Worm (Caenorhabditis elegans): ENCODE results near the gene atf-2.

atf-2 gene

DNA sequence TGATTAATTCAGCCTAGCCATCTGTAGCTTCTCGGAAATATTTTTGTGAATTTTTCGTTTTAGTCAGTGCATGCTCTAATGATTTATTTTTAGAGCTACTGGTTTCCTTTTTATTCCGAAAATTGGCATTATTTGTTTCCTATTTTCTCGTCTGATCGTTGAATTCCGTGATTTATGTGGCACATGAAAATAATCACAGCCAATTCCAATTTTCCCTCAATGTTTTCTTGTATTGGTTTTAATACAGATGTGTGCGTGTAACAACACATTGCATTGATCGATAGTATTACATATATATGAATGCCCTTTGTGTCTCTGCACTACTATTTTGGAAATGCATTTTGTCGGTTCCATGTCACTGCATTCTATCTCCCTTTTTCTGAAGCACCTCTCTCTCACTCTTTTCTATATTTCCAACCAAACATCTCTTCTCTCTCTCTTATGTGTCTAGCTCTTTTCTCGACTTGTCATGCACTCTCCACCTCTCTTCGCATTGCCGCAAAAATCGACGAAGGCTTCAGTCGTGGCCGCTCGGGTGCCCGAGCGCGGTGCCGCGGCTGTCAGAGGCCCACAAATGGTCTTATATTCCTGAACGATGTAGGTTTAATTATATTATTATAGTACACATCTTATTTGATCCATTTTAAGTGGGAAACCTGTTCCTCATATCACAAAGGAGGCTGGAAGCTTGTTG lies 32.6 kb downstream of the atf-2 start (continued):
- TF ChIP-seq zfh-2 (GFP tag; conservative IDR thresholded peaks at IDR 0.05) (peak; percentile 92), egl-44 (GFP tag; IDR thresholded peaks at IDR 0.05) (no peak), snpc-4 (GFP tag; optimal IDR thresholded peaks at IDR 0.05) (no peak), snpc-4 (tag; optimal IDR thresholded peaks at IDR 0.05) (peak in 2 of 4 experiments; percentile 3 to 18), nhr-80 (tag; optimal IDR thresholded peaks at IDR 0.05) (peak; percentile 21), K12H6.12 (tag; optimal IDR thresholded peaks at IDR 0.05) (peak; percentile 11), akir-1 (GFP tag; optimal IDR thresholded peaks at IDR 0.05) (no peak), gei-17 (GFP tag; optimal IDR thresholded peaks at IDR 0.05) (no peak), dox-1 (GFP tag; IDR thresholded peaks at IDR 0.05) (peak; percentile 40; the same call in 1 of the 2 replicates), repo-1 (tag; optimal IDR thresholded peaks at IDR 0.05) (no peak), him-1 (tag; optimal IDR thresholded peaks at IDR 0.05) (no peak), pbrm-1 (GFP tag; IDR thresholded peaks at IDR 0.05) (no peak), let-526 (GFP tag; IDR thresholded peaks at IDR 0.05) (no peak), attf-5 (GFP tag; optimal IDR thresholded peaks at IDR 0.05) (peak; percentile 27), let-607 (tag; optimal IDR thresholded peaks at IDR 0.05) (peak in 1 of 2 experiments; percentile 29), attf-3 (GFP tag; conservative IDR thresholded peaks at IDR 0.05) (no peak), sptf-2 (GFP tag; optimal IDR thresholded peaks at IDR 0.05) (no peak), snpc-1.3 (tag; optimal IDR thresholded peaks at IDR 0.05; ENCODE audit: insufficient read depth) (no peak), ztf-22 (GFP tag; optimal IDR thresholded peaks at IDR 0.05) (no peak), hlh-26 (GFP tag; conservative IDR thresholded peaks at IDR 0.05) (no peak), mcd-1 (GFP tag; IDR thresholded peaks at IDR 0.05) (peak; percentile 34; the same call in 1 of the 2 replicates), athp-1 (tag; optimal IDR thresholded peaks at IDR 0.05) (no peak), atf-7 (tag; optimal IDR thresholded peaks at IDR 0.05) (peak; percentile 12), snpc-1.1 (tag; optimal IDR thresholded peaks at IDR 0.05; ENCODE audit: insufficient read depth) (no peak), lsl-1 (GFP tag; optimal IDR thresholded peaks at IDR 0.05) (no peak), zim-3 (tag; optimal IDR thresholded peaks at IDR 0.05) (no peak), rcor-1 (GFP tag; IDR thresholded peaks at IDR 0.05) (no peak), madf-8 (GFP tag; conservative IDR thresholded peaks at IDR 0.05) (no peak)

DNA sequence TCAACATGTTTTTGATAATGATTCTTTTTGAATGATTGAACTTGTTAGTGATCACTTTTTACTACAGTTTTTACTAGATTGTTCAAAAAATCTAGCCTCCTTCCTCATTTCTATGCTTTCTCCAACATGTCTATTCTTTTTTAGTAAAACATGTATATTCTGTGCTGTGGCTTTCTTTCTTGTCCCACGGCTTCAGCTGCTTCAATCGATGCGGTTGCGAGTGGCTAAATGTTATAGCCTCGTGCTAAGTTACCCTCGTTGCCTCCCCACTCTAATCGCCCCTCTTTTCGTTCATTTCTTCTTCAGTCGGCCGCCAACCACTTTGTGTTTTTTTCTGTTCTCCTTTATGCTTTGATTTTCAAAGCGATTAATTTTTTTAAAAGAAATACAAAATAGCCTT lies 34.1 kb downstream of the atf-2 start:
- TF ChIP-seq ceh-79 (tag; optimal IDR thresholded peaks at IDR 0.05) = no peak
- TF ChIP-seq ztf-3 (GFP tag; optimal IDR thresholded peaks at IDR 0.05) = no peak
- no peak for TF ChIP-seq lin-40 (tag; optimal IDR thresholded peaks at IDR 0.05)
- TF ChIP-seq F23B12.7 (tag; optimal IDR thresholded peaks at IDR 0.05; ENCODE audit: insufficient read depth) = no peak
- TF ChIP-seq F33H1.4 (GFP tag; IDR thresholded peaks at IDR 0.05) = no peak
- TF ChIP-seq aptf-2 (GFP tag; conservative IDR thresholded peaks at IDR 0.05) = no peak
- no peak for TF ChIP-seq lir-1 (GFP tag; conservative IDR thresholded peaks at IDR 0.05)
- TF ChIP-seq nfyb-1 (GFP tag; IDR thresholded peaks at IDR 0.05) = peak; percentile 45; the same call in 1 of the 2 replicates
- peak; percentile 24 for TF ChIP-seq repo-1 (tag; optimal IDR thresholded peaks at IDR 0.05)
- TF ChIP-seq let-526 (GFP tag; IDR thresholded peaks at IDR 0.05) = no peak
- TF ChIP-seq ZK185.1 (tag; optimal IDR thresholded peaks at IDR 0.05; ENCODE audit: poor library complexity, severe bottlenecking) = peak; percentile 22
- no peak for TF ChIP-seq dpl-1 (GFP tag; optimal IDR thresholded peaks at IDR 0.05)
- no peak for TF ChIP-seq sdz-38 (tag; optimal IDR thresholded peaks at IDR 0.05)
- TF ChIP-seq xnd-1 (tag; optimal IDR thresholded peaks at IDR 0.05) = no peak
- TF ChIP-seq lsl-1 (GFP tag; optimal IDR thresholded peaks at IDR 0.05) = no peak
- TF ChIP-seq fkh-3 (tag; optimal IDR thresholded peaks at IDR 0.05) = no peak
- TF ChIP-seq attf-5 (GFP tag; optimal IDR thresholded peaks at IDR 0.05) = no peak
- no peak for TF ChIP-seq sptf-2 (GFP tag; optimal IDR thresholded peaks at IDR 0.05)
- no peak for TF ChIP-seq chd-7 (tag; optimal IDR thresholded peaks at IDR 0.05)
- no peak for TF ChIP-seq dox-1 (GFP tag; IDR thresholded peaks at IDR 0.05)
- peak in 1 of 3 experiments; percentile 58 for TF ChIP-seq lin-35 (GFP tag; optimal IDR thresholded peaks at IDR 0.05)
- no peak for TF ChIP-seq ztf-6 (GFP tag; IDR thresholded peaks at IDR 0.05)
- no peak for TF ChIP-seq ztf-18 (tag; optimal IDR thresholded peaks at IDR 0.05)
- no peak for TF ChIP-seq lin-26 (GFP tag; IDR thresholded peaks at IDR 0.05)
- no peak for TF ChIP-seq snpc-1.3 (tag; optimal IDR thresholded peaks at IDR 0.05; ENCODE audit: insufficient read depth)
